Fruit fly (Drosophila melanogaster) whole organism, embryonic: ENCODE results near the gene CG4709.

Source experiments
- Abd-B ChIP-seq: fragments of 200-800 bp; sonication (Bioruptor generic); optimal IDR thresholded peaks from 2 replicates; lab custom pipeline; 2018; ENCODE audit warnings: missing biosample characterization, mild to moderate bottlenecking, missing genetic modification characterization, moderate library complexity
- Ada2b ChIP-seq: fragments of 200-800 bp; sonication (Bioruptor generic); IDR thresholded peaks from 2 replicates; pipeline ENCODE4 v1.3.6; 2022; ENCODE audit warnings: missing biosample characterization, missing genetic modification characterization
- CG10267 ChIP-seq: fragments of 200-800 bp; sonication (Bioruptor generic); optimal IDR thresholded peaks from 2 replicates; lab custom pipeline; 2018; ENCODE audit warnings: missing biosample characterization, mild to moderate bottlenecking, missing genetic modification characterization, moderate library complexity
- CG11085 ChIP-seq: fragments of 200-800 bp; sonication (Bioruptor generic); IDR thresholded peaks from 2 replicates; pipeline ENCODE4 v1.3.6; 2022; ENCODE audit warnings: missing biosample characterization, missing genetic modification characterization
- CG12391 ChIP-seq: fragments of 200-800 bp; sonication (Bioruptor generic); optimal IDR thresholded peaks from 3 replicates; lab custom pipeline; 2018; ENCODE audit warnings: missing biosample characterization, mild to moderate bottlenecking, missing genetic modification characterization, moderate library complexity
- CG12744 ChIP-seq: fragments of 200-800 bp; sonication (Bioruptor generic); optimal IDR thresholded peaks from 2 replicates; lab custom pipeline; 2016; ENCODE audit warnings: missing biosample characterization, missing genetic modification characterization
- CG14710 ChIP-seq: fragments of 200-800 bp; sonication (Bioruptor generic); optimal IDR thresholded peaks from 3 replicates; lab custom pipeline; 2019; ENCODE audit warnings: missing biosample characterization, mild to moderate bottlenecking, missing genetic modification characterization, moderate library complexity
- CG14860 ChIP-seq: fragments of 200-800 bp; sonication (Bioruptor generic); IDR thresholded peaks from 3 replicates; pipeline ENCODE4 v1.3.6; 2022; ENCODE audit warnings: missing biosample characterization, missing genetic modification characterization; ENCODE audit not compliant: partially characterized antibody
- CG16779 ChIP-seq: fragments of 200-800 bp; sonication (Bioruptor generic); IDR thresholded peaks from 2 replicates; pipeline ENCODE4 v1.3.6; 2022; ENCODE audit warnings: missing biosample characterization, missing genetic modification characterization
- CG16863 ChIP-seq: fragments of 200-800 bp; sonication (Bioruptor generic); optimal IDR thresholded peaks from 3 replicates; lab custom pipeline; 2016; ENCODE audit warnings: missing biosample characterization, missing genetic modification characterization
- CG17186 ChIP-seq: fragments of 200-800 bp; sonication (Bioruptor generic); optimal IDR thresholded peaks from 3 replicates; lab custom pipeline; 2017; ENCODE audit warnings: missing biosample characterization, missing genetic modification reagents, missing genetic modification characterization
- CG18599 ChIP-seq: fragments of 200-800 bp; sonication (Bioruptor generic); optimal IDR thresholded peaks from 3 replicates; lab custom pipeline; 2017; ENCODE audit warnings: missing biosample characterization, missing genetic modification characterization, mild to moderate bottlenecking, moderate library complexity, missing genetic modification reagents
- CG18764 ChIP-seq: fragments of 200-800 bp; sonication (Bioruptor generic); optimal IDR thresholded peaks from 3 replicates; lab custom pipeline; 2016; ENCODE audit warnings: missing biosample characterization, missing genetic modification characterization
- CG2678 ChIP-seq: fragments of 200-800 bp; sonication (Bioruptor generic); optimal IDR thresholded peaks from 3 replicates; lab custom pipeline; 2019; ENCODE audit warnings: missing biosample characterization, mild to moderate bottlenecking, missing genetic modification characterization, moderate library complexity
- CG2875 ChIP-seq: fragments of 200-800 bp; sonication (Bioruptor generic); optimal IDR thresholded peaks from 2 replicates; lab custom pipeline; 2017; ENCODE audit warnings: missing biosample characterization, mild to moderate bottlenecking, missing genetic modification characterization, missing genetic modification reagents
- CG31441 ChIP-seq: fragments of 200-800 bp; sonication (Bioruptor generic); IDR thresholded peaks from 2 replicates; pipeline ENCODE4 v1.3.6; 2022; ENCODE audit warnings: missing biosample characterization, missing genetic modification characterization
- CG3163 ChIP-seq: fragments of 200-800 bp; sonication (Bioruptor generic); optimal IDR thresholded peaks from 3 replicates; lab custom pipeline; 2016; ENCODE audit warnings: missing biosample characterization, missing genetic modification characterization
- CG4282 ChIP-seq: fragments of 200-800 bp; sonication (Bioruptor generic); optimal IDR thresholded peaks from 2 replicates; lab custom pipeline; 2016; ENCODE audit warnings: missing biosample characterization, missing genetic modification characterization
- CG4328 ChIP-seq: fragments of 200-800 bp; sonication (Bioruptor generic); optimal IDR thresholded peaks from 3 replicates; lab custom pipeline; 2017; ENCODE audit warnings: missing biosample characterization, missing genetic modification reagents, missing genetic modification characterization
- CG43689 ChIP-seq: fragments of 200-800 bp; sonication (Bioruptor generic); IDR thresholded peaks from 2 replicates; pipeline ENCODE4 v1.3.6; 2022; ENCODE audit warnings: missing biosample characterization, missing genetic modification characterization
- CG7271 ChIP-seq: fragments of 200-800 bp; sonication (Bioruptor generic); optimal IDR thresholded peaks from 2 replicates; lab custom pipeline; 2018; ENCODE audit warnings: missing biosample characterization, mild to moderate bottlenecking, missing genetic modification characterization, moderate library complexity
- CG7839 ChIP-seq: fragments of 200-800 bp; sonication (Bioruptor generic); optimal IDR thresholded peaks from 3 replicates; lab custom pipeline; 2018; ENCODE audit warnings: missing biosample characterization, mild to moderate bottlenecking, missing genetic modification characterization, moderate library complexity
- CG7987 ChIP-seq: fragments of 200-800 bp; sonication (Bioruptor generic); optimal IDR thresholded peaks from 2 replicates; lab custom pipeline; 2018; ENCODE audit warnings: missing biosample characterization, mild to moderate bottlenecking, missing genetic modification characterization, moderate library complexity
- CG8944 ChIP-seq: fragments of 200-800 bp; sonication (Bioruptor generic); optimal IDR thresholded peaks from 3 replicates; lab custom pipeline; 2016; ENCODE audit warnings: missing biosample characterization, missing genetic modification characterization
- CG9609 ChIP-seq: fragments of 200-800 bp; sonication (Bioruptor generic); optimal IDR thresholded peaks from 3 replicates; lab custom pipeline; 2016; ENCODE audit warnings: missing biosample characterization, missing genetic modification characterization
- CHES-1-like ChIP-seq: fragments of 200-800 bp; sonication (Bioruptor generic); optimal IDR thresholded peaks from 2 replicates; lab custom pipeline; 2016; ENCODE audit warnings: missing biosample characterization, missing genetic modification characterization
- Dad ChIP-seq: fragments of 200-800 bp; sonication (Bioruptor generic); optimal IDR thresholded peaks from 3 replicates; lab custom pipeline; 2016; ENCODE audit warnings: missing biosample characterization, missing genetic modification characterization
- Fer1 ChIP-seq: fragments of 200-800 bp; sonication (Bioruptor generic); optimal IDR thresholded peaks from 2 replicates; lab custom pipeline; 2017; ENCODE audit warnings: missing biosample characterization, mild to moderate bottlenecking, missing genetic modification characterization
- HLH54F ChIP-seq: fragments of 200-800 bp; sonication (Bioruptor generic); optimal IDR thresholded peaks from 3 replicates; lab custom pipeline; 2016; ENCODE audit warnings: missing biosample characterization, missing genetic modification characterization
- HmgZ ChIP-seq: fragments of 200-800 bp; sonication (Bioruptor generic); optimal IDR thresholded peaks from 2 replicates; lab custom pipeline; 2018; ENCODE audit warnings: missing biosample characterization, mild to moderate bottlenecking, missing genetic modification characterization
- Mrtf ChIP-seq: fragments of 200-800 bp; sonication (Bioruptor generic); IDR thresholded peaks from 3 replicates; pipeline ENCODE4 v1.3.6; 2022; ENCODE audit warnings: missing biosample characterization, missing genetic modification characterization
- NfI ChIP-seq: fragments of 200-800 bp; sonication (Bioruptor generic); optimal IDR thresholded peaks from 3 replicates; lab custom pipeline; 2018; ENCODE audit warnings: missing biosample characterization, mild to moderate bottlenecking, missing genetic modification characterization, moderate library complexity
- Oaz ChIP-seq: fragments of 200-800 bp; sonication (Bioruptor generic); IDR thresholded peaks from 2 replicates; pipeline ENCODE4 v1.3.6; 2022; ENCODE audit warnings: missing biosample characterization, missing genetic modification characterization
- Oli ChIP-seq: fragments of 200-800 bp; sonication (Bioruptor generic); optimal IDR thresholded peaks from 2 replicates; lab custom pipeline; 2018; ENCODE audit warnings: missing biosample characterization, mild to moderate bottlenecking, missing genetic modification characterization, moderate library complexity
- Poxn ChIP-seq: fragments of 200-800 bp; sonication (Bioruptor generic); IDR thresholded peaks from 2 replicates; pipeline ENCODE4 v1.3.6; 2022; ENCODE audit warnings: missing biosample characterization, missing genetic modification characterization
- Ptx1 ChIP-seq: fragments of 200-800 bp; sonication (Bioruptor generic); IDR thresholded peaks from 2 replicates; pipeline ENCODE4 v1.3.6; 2022; ENCODE audit warnings: missing biosample characterization, missing genetic modification characterization
- Rfx ChIP-seq: fragments of 200-800 bp; sonication (Bioruptor generic); IDR thresholded peaks from 2 replicates; pipeline ENCODE4 v1.3.6; 2022; ENCODE audit warnings: missing biosample characterization, missing genetic modification characterization
- Spps ChIP-seq: fragments of 200-800 bp; sonication (Bioruptor generic); optimal IDR thresholded peaks from 2 replicates; lab custom pipeline; 2018; ENCODE audit warnings: missing biosample characterization, mild to moderate bottlenecking, missing genetic modification characterization
- Usf ChIP-seq: fragments of 200-800 bp; sonication (Bioruptor generic); optimal IDR thresholded peaks from 2 replicates; lab custom pipeline; 2017; ENCODE audit warnings: missing genotype, missing biosample characterization, missing genetic modification characterization
- Xrp1 ChIP-seq: fragments of 200-800 bp; sonication (Bioruptor generic); IDR thresholded peaks from 2 replicates; pipeline ENCODE4 v1.3.6; 2022; ENCODE audit warnings: missing biosample characterization, missing genetic modification characterization
- ash1 ChIP-seq: fragments of 200-800 bp; sonication (Bioruptor generic); optimal IDR thresholded peaks from 2 replicates; lab custom pipeline; 2018; ENCODE audit warnings: missing biosample characterization, mild to moderate bottlenecking, missing genetic modification characterization
- bcd ChIP-seq: fragments of 200-800 bp; sonication (Bioruptor generic); optimal IDR thresholded peaks from 2 replicates; lab custom pipeline; 2017; ENCODE audit warnings: missing biosample characterization, mild to moderate bottlenecking, missing genetic modification characterization
- bowl ChIP-seq: fragments of 200-800 bp; sonication (Bioruptor generic); IDR thresholded peaks from 2 replicates; pipeline ENCODE4 v1.3.6; 2022; ENCODE audit warnings: missing biosample characterization, missing genetic modification characterization
- klu ChIP-seq: fragments of 200-800 bp; sonication (Bioruptor generic); IDR thresholded peaks from 2 replicates; pipeline ENCODE4 v1.3.6; 2022; ENCODE audit warnings: missing biosample characterization, missing genetic modification characterization
- lab ChIP-seq: fragments of 200-800 bp; sonication (Bioruptor generic); optimal IDR thresholded peaks from 3 replicates; lab custom pipeline; 2017; ENCODE audit warnings: missing biosample characterization, missing genetic modification characterization, mild to moderate bottlenecking, moderate library complexity, missing genetic modification reagents
- oc ChIP-seq: fragments of 200-800 bp; sonication (Bioruptor generic); optimal IDR thresholded peaks from 2 replicates; lab custom pipeline; 2018; ENCODE audit warnings: missing biosample characterization, mild to moderate bottlenecking, missing genetic modification characterization, moderate library complexity
- sc ChIP-seq, 3 experiments: fragments of >200 bp in 2 of 3; fragments of 200-800 bp in 1 of 3; sonication (Bioruptor generic) in 1 of 3; optimal IDR thresholded peaks; 2 replicates in 2 of 3; 3 replicates in 1 of 3; lab custom pipeline; 2017; ENCODE audit warnings: mild to moderate bottlenecking in 1 of 3, missing biosample characterization in 1 of 3, missing genetic modification characterization in 1 of 3, missing genetic modification reagents in 1 of 3
- tin ChIP-seq: fragments of 200-800 bp; sonication (Bioruptor generic); optimal IDR thresholded peaks from 3 replicates; lab custom pipeline; 2016; ENCODE audit warnings: missing biosample characterization, missing genetic modification characterization
- wor ChIP-seq: fragments of 200-800 bp; sonication (Bioruptor generic); IDR thresholded peaks from 2 replicates; pipeline ENCODE4 v1.3.6; 2022; ENCODE audit warnings: missing biosample characterization, missing genetic modification characterization
- zen2 ChIP-seq: fragments of 200-800 bp; sonication (Bioruptor generic); IDR thresholded peaks from 3 replicates; pipeline ENCODE4 v1.3.6; 2022; ENCODE audit warnings: missing biosample characterization, missing genetic modification characterization; ENCODE audit not compliant: partially characterized antibody

Gene CG4709

dm6 chr2L:10003593-10003992 is 49.5 kb downstream of the CG4709 start, which contains the start of gene Ndf (continued):
- peak; percentile 78 for TF ChIP-seq Xrp1
- TF ChIP-seq zen2, result peak; percentile 31; the same call in 1 of the 3 replicates
- TF ChIP-seq bowl, result no peak
- TF ChIP-seq tin (GFP tag; lab: Kevin White, UChicago), result peak; percentile 69
- peak; percentile 41 for TF ChIP-seq HLH54F (GFP tag; lab: Kevin White, UChicago)
- TF ChIP-seq Mrtf (GFP tag; lab: Robert Waterston, UW), result peak; percentile 28; the same call in 1 of the 3 replicates
- peak; percentile 47 for TF ChIP-seq ash1 (GFP tag; lab: Kevin White, UChicago)
- TF ChIP-seq CG16863 (GFP tag; lab: Kevin White, UChicago), result no peak
- TF ChIP-seq Oaz (GFP tag; lab: Robert Waterston, UW), result peak; percentile 54
- peak; percentile 61 for TF ChIP-seq CG7839
- TF ChIP-seq sc (optimal IDR thresholded peaks at IDR 0.05; lab: Kevin White, UChicago), result no peak
- no peak for TF ChIP-seq sc (GFP tag; optimal IDR thresholded peaks at IDR 0.05; lab: Kevin White, UChicago)
- TF ChIP-seq Fer1, result peak; percentile 62
- peak; percentile 22 for TF ChIP-seq CG4282
- peak; percentile 76 for TF ChIP-seq CG14710
- peak; percentile 82 for TF ChIP-seq lab
- TF ChIP-seq CG4328 (GFP tag; lab: Kevin White, UChicago), result peak; percentile 59
- peak; percentile 39; the same call in 1 of the 3 replicates for TF ChIP-seq CG14860 (GFP tag; lab: Robert Waterston, UW)
- TF ChIP-seq CG18764 (GFP tag; lab: Kevin White, UChicago), result peak; percentile 63
- peak; percentile 22 for TF ChIP-seq Abd-B
- peak; percentile 67 for TF ChIP-seq CG11085 (GFP tag; lab: Robert Waterston, UW)
- TF ChIP-seq Poxn (GFP tag; lab: Robert Waterston, UW), result no peak
- peak; percentile 98 for TF ChIP-seq CG10267 (tag; lab: Kevin White, UChicago)
- TF ChIP-seq CG8944 (GFP tag; lab: Kevin White, UChicago), result peak; percentile 38
- TF ChIP-seq CG18599, result no peak
- TF ChIP-seq Rfx (GFP tag; lab: Robert Waterston, UW), result peak; percentile 91
- TF ChIP-seq CG16779 (GFP tag; lab: Robert Waterston, UW), result peak; percentile 67; the same call in 1 of the 2 replicates
- TF ChIP-seq NfI (GFP tag; lab: Kevin White, UChicago), result peak; percentile 77
- TF ChIP-seq CG7271 (tag; lab: Kevin White, UChicago), result peak; percentile 8
- peak; percentile 25 for TF ChIP-seq CG12744 (GFP tag; lab: Kevin White, UChicago)
- peak; percentile 4 for TF ChIP-seq oc (tag; lab: Kevin White, UChicago)
- peak; percentile 64 for TF ChIP-seq CG2678 (tag; lab: Kevin White, UChicago)
- TF ChIP-seq CG9609 (GFP tag; lab: Kevin White, UChicago), result peak; percentile 65
- TF ChIP-seq CG43689, result no peak
- TF ChIP-seq Usf (GFP tag; lab: Kevin White, UChicago), result peak; percentile 26
- peak; percentile 79 for TF ChIP-seq HmgZ (tag; lab: Kevin White, UChicago)
- TF ChIP-seq CG12391 (tag; lab: Kevin White, UChicago), result peak; percentile 80
- TF ChIP-seq Ptx1 (GFP tag; lab: Robert Waterston, UW), result peak; percentile 60
- TF ChIP-seq CG2875 (GFP tag; lab: Kevin White, UChicago), result peak; percentile 23
- no peak for TF ChIP-seq wor (GFP tag; lab: Robert Waterston, UW)
- TF ChIP-seq CHES-1-like (GFP tag; lab: Kevin White, UChicago), result peak; percentile 56
- TF ChIP-seq CG17186 (GFP tag; lab: Kevin White, UChicago), result peak; percentile 76
- TF ChIP-seq Ada2b (GFP tag; lab: Robert Waterston, UW), result peak; percentile 42; the same call in 1 of the 2 replicates
- TF ChIP-seq CG31441 (GFP tag; lab: Robert Waterston, UW), result peak; percentile 52
- TF ChIP-seq CG3163, result no peak
- peak; percentile 74 for TF ChIP-seq bcd
- no peak for TF ChIP-seq Oli (tag; lab: Kevin White, UChicago)
- TF ChIP-seq CG7987, result peak; percentile 70
- no peak for TF ChIP-seq Spps (tag; lab: Kevin White, UChicago)
- TF ChIP-seq Dad (GFP tag; lab: Kevin White, UChicago), result peak; percentile 76
- TF ChIP-seq klu (GFP tag; lab: Robert Waterston, UW), result 0 out of 2 replicates have a peak, but pooled peaks have one; percentile 9
